Fruit fly (Drosophila melanogaster) whole organism, embryonic: ENCODE data around the gene 14-3-3epsilon.

ENCODE experiments used
- Abd-B ChIP-seq: fragments of 200-800 bp; sonication (Bioruptor generic); optimal IDR thresholded peaks from 2 replicates; lab custom pipeline; 2018; ENCODE audit warnings: missing biosample characterization, mild to moderate bottlenecking, missing genetic modification characterization, moderate library complexity
- Adf1 ChIP-seq: fragments of 200-800 bp; sonication (Bioruptor generic); IDR thresholded peaks from 2 replicates; pipeline ENCODE4 v1.3.6; 2022; ENCODE audit warnings: missing biosample characterization, missing genetic modification characterization
- CG10267 ChIP-seq: fragments of 200-800 bp; sonication (Bioruptor generic); optimal IDR thresholded peaks from 2 replicates; lab custom pipeline; 2018; ENCODE audit warnings: missing biosample characterization, mild to moderate bottlenecking, missing genetic modification characterization, moderate library complexity
- CG10321 ChIP-seq: fragments of 200-800 bp; sonication (Bioruptor generic); IDR thresholded peaks from 2 replicates; pipeline ENCODE4 v1.3.6; 2022; ENCODE audit warnings: missing biosample characterization, missing genetic modification characterization
- CG12219 ChIP-seq: fragments of 200-800 bp; sonication (Bioruptor generic); optimal IDR thresholded peaks from 3 replicates; lab custom pipeline; 2018; ENCODE audit warnings: missing biosample characterization, mild to moderate bottlenecking, missing genetic modification characterization
- CG12659 ChIP-seq: fragments of 200-800 bp; sonication (Bioruptor generic); optimal IDR thresholded peaks from 3 replicates; lab custom pipeline; 2017; ENCODE audit warnings: mild to moderate bottlenecking, missing biosample characterization, missing genetic modification reagents, missing genetic modification characterization
- CG15011 ChIP-seq: fragments of 200-800 bp; sonication (Bioruptor generic); optimal IDR thresholded peaks from 3 replicates; lab custom pipeline; 2018; ENCODE audit warnings: missing biosample characterization, mild to moderate bottlenecking, missing genetic modification characterization
- CG15696 ChIP-seq: fragments of 200-800 bp; sonication (Bioruptor generic); optimal IDR thresholded peaks from 2 replicates; lab custom pipeline; 2019; ENCODE audit warnings: missing biosample characterization, mild to moderate bottlenecking, missing genetic modification characterization, moderate library complexity
- CG16813 ChIP-seq: fragments of 200-800 bp; sonication (Bioruptor generic); IDR thresholded peaks from 3 replicates; pipeline ENCODE4 v1.3.6; 2022; ENCODE audit warnings: missing biosample characterization, missing genetic modification characterization; ENCODE audit not compliant: partially characterized antibody
- CG17568 ChIP-seq: fragments of 200-800 bp; sonication (Bioruptor generic); optimal IDR thresholded peaks from 2 replicates; lab custom pipeline; 2018; ENCODE audit warnings: missing biosample characterization, mild to moderate bottlenecking, missing genetic modification characterization, moderate library complexity
- CG18262 ChIP-seq: fragments of 200-800 bp; optimal IDR thresholded peaks from 3 replicates; lab custom pipeline; 2019; ENCODE audit warnings: missing biosample characterization, mild to moderate bottlenecking, missing genetic modification characterization, moderate library complexity
- CG4730 ChIP-seq: fragments of 200-800 bp; sonication (Bioruptor generic); IDR thresholded peaks from 2 replicates; pipeline ENCODE4 v1.3.6; 2022; ENCODE audit warnings: missing biosample characterization, missing genetic modification characterization
- CG4854 ChIP-seq: fragments of 200-800 bp; sonication (Bioruptor generic); optimal IDR thresholded peaks from 2 replicates; lab custom pipeline; 2016; ENCODE audit warnings: missing biosample characterization, missing genetic modification characterization, inconsistent platforms
- CG5953 ChIP-seq: fragments of 200-800 bp; sonication (Bioruptor generic); IDR thresholded peaks from 2 replicates; pipeline ENCODE4 v1.3.6; 2022; ENCODE audit warnings: missing biosample characterization, missing genetic modification characterization
- CG7271 ChIP-seq: fragments of 200-800 bp; sonication (Bioruptor generic); optimal IDR thresholded peaks from 2 replicates; lab custom pipeline; 2018; ENCODE audit warnings: missing biosample characterization, mild to moderate bottlenecking, missing genetic modification characterization, moderate library complexity
- CG7963 ChIP-seq: fragments of 200-800 bp; sonication (Bioruptor generic); IDR thresholded peaks from 3 replicates; pipeline ENCODE4 v1.3.6; 2022; ENCODE audit warnings: missing biosample characterization, missing genetic modification characterization; ENCODE audit not compliant: partially characterized antibody
- CG8359 ChIP-seq: fragments of 200-800 bp; sonication (Bioruptor generic); optimal IDR thresholded peaks from 2 replicates; lab custom pipeline; 2017; ENCODE audit warnings: missing biosample characterization, mild to moderate bottlenecking, missing genetic modification characterization, borderline replicate concordance
- CG9797 ChIP-seq: fragments of 200-800 bp; sonication (Bioruptor generic); optimal IDR thresholded peaks from 3 replicates; lab custom pipeline; 2018; ENCODE audit warnings: missing biosample characterization, mild to moderate bottlenecking, missing genetic modification characterization
- Camta ChIP-seq: fragments of 200-800 bp; sonication (Bioruptor generic); optimal IDR thresholded peaks from 2 replicates; lab custom pipeline; 2016; ENCODE audit warnings: missing biosample characterization, missing genetic modification characterization
- CoRest ChIP-seq: fragments of 200-800 bp; sonication (Bioruptor generic); optimal IDR thresholded peaks from 3 replicates; lab custom pipeline; 2018; ENCODE audit warnings: missing biosample characterization, mild to moderate bottlenecking, missing genetic modification characterization, moderate library complexity
- E2f1 ChIP-seq: fragments of 200-800 bp; sonication (Bioruptor generic); IDR thresholded peaks from 2 replicates; pipeline ENCODE4 v1.3.6; 2022; ENCODE audit warnings: missing biosample characterization, missing genetic modification characterization
- Jarid2 ChIP-seq: fragments of 200-800 bp; sonication (Bioruptor generic); optimal IDR thresholded peaks from 3 replicates; lab custom pipeline; 2017; ENCODE audit warnings: mild to moderate bottlenecking, missing biosample characterization, missing genetic modification reagents, missing genetic modification characterization
- MESR4 ChIP-seq: fragments of 200-800 bp; sonication (Bioruptor generic); optimal IDR thresholded peaks from 2 replicates; lab custom pipeline; 2018; ENCODE audit warnings: missing biosample characterization, mild to moderate bottlenecking, missing genetic modification characterization, moderate library complexity
- Nf-YB ChIP-seq: fragments of 200-800 bp; sonication (Bioruptor generic); optimal IDR thresholded peaks from 3 replicates; lab custom pipeline; 2019; ENCODE audit warnings: missing biosample characterization, mild to moderate bottlenecking, missing genetic modification characterization, moderate library complexity
- Oli ChIP-seq: fragments of 200-800 bp; sonication (Bioruptor generic); optimal IDR thresholded peaks from 2 replicates; lab custom pipeline; 2018; ENCODE audit warnings: missing biosample characterization, mild to moderate bottlenecking, missing genetic modification characterization, moderate library complexity
- Poxn ChIP-seq: fragments of 200-800 bp; sonication (Bioruptor generic); IDR thresholded peaks from 2 replicates; pipeline ENCODE4 v1.3.6; 2022; ENCODE audit warnings: missing biosample characterization, missing genetic modification characterization
- Ptx1 ChIP-seq: fragments of 200-800 bp; sonication (Bioruptor generic); IDR thresholded peaks from 2 replicates; pipeline ENCODE4 v1.3.6; 2022; ENCODE audit warnings: missing biosample characterization, missing genetic modification characterization
- Scr ChIP-seq: fragments of 200-800 bp; sonication (Bioruptor generic); IDR thresholded peaks from 2 replicates; pipeline ENCODE4 v1.3.6; 2022; ENCODE audit warnings: missing biosample characterization, missing genetic modification characterization; ENCODE audit not compliant: partially characterized antibody
- aop ChIP-seq: fragments of 200-800 bp; sonication (Bioruptor generic); IDR thresholded peaks from 2 replicates; pipeline ENCODE4 v1.3.6; 2022; ENCODE audit warnings: missing biosample characterization, missing genetic modification characterization
- chm ChIP-seq: fragments of 200-800 bp; sonication (Bioruptor generic); IDR thresholded peaks from 2 replicates; pipeline ENCODE4 v1.3.6; 2022; ENCODE audit warnings: missing biosample characterization, missing genetic modification characterization
- ci ChIP-seq: fragments of 200-800 bp; sonication (Bioruptor generic); IDR thresholded peaks from 3 replicates; pipeline ENCODE4 v1.3.6; 2022; ENCODE audit warnings: missing biosample characterization, missing genetic modification characterization
- dpn ChIP-seq, 2 experiments: fragments of 200-800 bp; sonication (Bioruptor generic); optimal IDR thresholded peaks; 3 replicates each; lab custom pipeline; 2016; ENCODE audit warnings: missing biosample characterization in 2 of 2, missing genetic modification characterization in 2 of 2
- ems ChIP-seq: fragments of 200-800 bp; sonication (Bioruptor generic); optimal IDR thresholded peaks from 3 replicates; lab custom pipeline; 2016; ENCODE audit warnings: missing biosample characterization, missing genetic modification characterization
- en ChIP-seq: fragments of 200-800 bp; sonication (Bioruptor generic); optimal IDR thresholded peaks from 2 replicates; lab custom pipeline; 2016; ENCODE audit warnings: missing biosample characterization, missing genetic modification characterization
- h ChIP-seq: fragments of >200 bp; optimal IDR thresholded peaks from 2 replicates; lab custom pipeline; 2017
- inv ChIP-seq: fragments of 200-800 bp; sonication (Bioruptor generic); IDR thresholded peaks from 2 replicates; pipeline ENCODE4 v1.3.6; 2022; ENCODE audit warnings: missing biosample characterization, missing genetic modification characterization; ENCODE audit not compliant: partially characterized antibody
- lilli ChIP-seq: fragments of 200-800 bp; sonication (Bioruptor generic); optimal IDR thresholded peaks from 3 replicates; lab custom pipeline; 2016; ENCODE audit warnings: missing biosample characterization, missing genetic modification characterization
- nerfin-2 ChIP-seq: fragments of 200-800 bp; sonication (Bioruptor generic); IDR thresholded peaks from 2 replicates; pipeline ENCODE4 v1.3.6; 2022; ENCODE audit warnings: missing biosample characterization, missing genetic modification characterization; ENCODE audit not compliant: partially characterized antibody
- pan ChIP-seq, 4 experiments: fragments of >200 bp in 3 of 4; fragments of 200-800 bp in 1 of 4; sonication (Bioruptor generic) in 1 of 4; optimal IDR thresholded peaks in 3 of 4; IDR thresholded peaks in 1 of 4; 2 replicates each; pipeline versions ENCODE4 v1.3.6 to Lab custom; 2017 to 2022; ENCODE audit warnings: missing biosample characterization in 2 of 4, missing genetic modification characterization in 2 of 4, mixed read lengths in 1 of 4
- pnt ChIP-seq: fragments of 200-800 bp; sonication (Bioruptor generic); optimal IDR thresholded peaks from 3 replicates; lab custom pipeline; 2016; ENCODE audit warnings: missing biosample characterization, missing genetic modification characterization
- run ChIP-seq: fragments of 200-800 bp; sonication (Bioruptor generic); optimal IDR thresholded peaks from 3 replicates; lab custom pipeline; 2018; ENCODE audit warnings: missing biosample characterization, mild to moderate bottlenecking, missing genetic modification characterization
- stc ChIP-seq: fragments of 200-800 bp; sonication (Bioruptor generic); IDR thresholded peaks from 2 replicates; pipeline ENCODE4 v1.3.6; 2022; ENCODE audit warnings: missing biosample characterization, missing genetic modification characterization
- stwl ChIP-seq: fragments of 200-800 bp; sonication (Bioruptor generic); optimal IDR thresholded peaks from 3 replicates; lab custom pipeline; 2018; ENCODE audit warnings: missing biosample characterization, mild to moderate bottlenecking, missing genetic modification characterization, moderate library complexity
- tap ChIP-seq: fragments of 200-800 bp; optimal IDR thresholded peaks from 3 replicates; lab custom pipeline; 2019; ENCODE audit warnings: missing biosample characterization, mild to moderate bottlenecking, missing genetic modification characterization, moderate library complexity
- tna ChIP-seq: fragments of 200-800 bp; sonication (Bioruptor generic); IDR thresholded peaks from 2 replicates; pipeline ENCODE4 v1.3.6; 2022; ENCODE audit warnings: missing biosample characterization, missing genetic modification characterization; ENCODE audit not compliant: partially characterized antibody
- ttk ChIP-seq: fragments of 200-800 bp; sonication (Bioruptor generic); IDR thresholded peaks from 2 replicates; pipeline ENCODE4 v2.1.2; 2022; ENCODE audit warnings: missing biosample characterization, missing genetic modification characterization
- tup ChIP-seq: fragments of 200-800 bp; sonication (Bioruptor generic); optimal IDR thresholded peaks from 2 replicates; lab custom pipeline; 2016; ENCODE audit warnings: missing biosample characterization, mild to moderate bottlenecking, missing genetic modification characterization, moderate library complexity
- usp ChIP-seq: fragments of >200 bp; optimal IDR thresholded peaks from 2 replicates; lab custom pipeline; 2017; ENCODE audit warnings: missing biosample characterization, missing genetic modification characterization
- vvl ChIP-seq: fragments of 200-800 bp; sonication (Bioruptor generic); IDR thresholded peaks from 2 replicates; pipeline ENCODE4 v1.3.6; 2022; ENCODE audit warnings: missing biosample characterization, missing genetic modification characterization

The 14-3-3epsilon gene

DNA sequence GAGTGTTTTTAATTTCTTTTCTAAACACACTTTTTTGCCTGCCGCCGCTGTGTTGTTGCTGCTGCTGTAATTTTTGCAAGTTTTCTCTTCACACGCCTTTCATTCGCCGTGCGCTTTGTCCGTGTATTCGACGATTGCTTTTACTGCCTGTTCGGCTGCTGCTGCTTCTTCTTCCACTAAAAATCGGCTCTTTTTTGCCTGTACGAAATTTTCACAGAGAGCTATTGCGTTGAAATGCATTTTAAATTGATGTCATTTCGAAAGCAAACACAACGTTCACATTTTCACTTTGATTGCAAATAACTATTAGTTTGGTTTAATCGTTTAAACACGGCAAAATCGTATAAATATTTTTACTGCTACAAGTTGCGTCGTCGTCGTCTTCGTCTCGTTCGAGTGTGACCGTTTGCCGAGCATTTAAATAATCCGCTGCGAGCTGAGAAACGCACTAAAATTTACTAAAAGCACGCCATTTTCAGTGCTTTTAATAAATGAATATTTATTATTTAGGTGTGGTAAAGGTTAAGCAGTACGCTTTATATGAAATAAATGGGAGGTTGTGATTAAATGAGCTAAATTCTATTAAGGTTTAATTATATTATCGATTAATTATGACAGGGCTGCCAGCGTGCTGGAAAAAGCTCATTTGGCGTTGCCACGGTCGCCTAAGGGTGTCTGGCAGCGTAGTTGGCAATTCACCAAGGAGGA lies 43.0 kb upstream of the 14-3-3epsilon start, which contains the start of the genes Ssdp and CG7985 (continued):
- TF ChIP-seq aop (no peak), CG10321 (no peak), CG15696 (tag; lab: Kevin White, UChicago) (no peak), CG18262 (tag; lab: Kevin White, UChicago) (no peak), usp (GFP tag; lab: Kevin White, UChicago) (no peak), CG10267 (peak; percentile 8), stwl (peak; percentile 4), vvl (GFP tag; lab: Robert Waterston, UW) (no peak), Oli (no peak), tap (tag; lab: Kevin White, UChicago) (no peak), CG8359 (GFP tag; lab: Kevin White, UChicago) (no peak), Abd-B (GFP tag; lab: Kevin White, UChicago) (peak; percentile 49), dpn (GFP tag; optimal IDR thresholded peaks at IDR 0.05; lab: Kevin White, UChicago) (no peak), lilli (GFP tag; lab: Kevin White, UChicago) (no peak), CG15011 (no peak), Camta (GFP tag; lab: Kevin White, UChicago) (no peak), h (lab: Kevin White, UChicago) (no peak), CG4730 (GFP tag; lab: Robert Waterston, UW) (no peak), CG4854 (GFP tag; lab: Kevin White, UChicago) (peak; percentile 46), tup (no peak), inv (no peak), CG5953 (GFP tag; lab: Robert Waterston, UW) (no peak), CG12659 (GFP tag; lab: Kevin White, UChicago) (peak; percentile 74), CG9797 (peak; percentile 83), CG17568 (GFP tag; lab: Kevin White, UChicago) (no peak), CG16813 (GFP tag; lab: Robert Waterston, UW) (no peak), Scr (GFP tag; lab: Robert Waterston, UW) (no peak), Jarid2 (GFP tag; lab: Kevin White, UChicago) (no peak), CG12219 (GFP tag; lab: Kevin White, UChicago) (no peak), pan (optimal IDR thresholded peaks at IDR 0.05; lab: Kevin White, UChicago) (no peak), pan (GFP tag; optimal IDR thresholded peaks at IDR 0.05 in 1 of 2, IDR thresholded peaks at IDR 0.05 in 1 of 2) (no peak), CG7271 (tag; lab: Kevin White, UChicago) (no peak), Ptx1 (GFP tag; lab: Robert Waterston, UW) (no peak), tna (GFP tag; lab: Robert Waterston, UW) (no peak), Nf-YB (GFP tag; lab: Kevin White, UChicago) (no peak), nerfin-2 (GFP tag; lab: Robert Waterston, UW) (no peak), run (tag; lab: Kevin White, UChicago) (no peak), E2f1 (GFP tag; lab: Robert Waterston, UW) (no peak), MESR4 (GFP tag; lab: Kevin White, UChicago) (peak; percentile 80), Adf1 (GFP tag; lab: Robert Waterston, UW) (no peak), ci (GFP tag; lab: Robert Waterston, UW) (no peak), CoRest (peak; percentile 46), ems (GFP tag; lab: Kevin White, UChicago) (no peak), en (GFP tag; lab: Kevin White, UChicago) (no peak), pnt (GFP tag; lab: Kevin White, UChicago) (no peak), ttk (GFP tag; lab: Robert Waterston, UW) (no peak), stc (GFP tag; lab: Robert Waterston, UW) (no peak), CG7963 (GFP tag; lab: Robert Waterston, UW) (no peak), chm (GFP tag; lab: Robert Waterston, UW) (no peak), Poxn (GFP tag; lab: Robert Waterston, UW) (no peak)
